Worm (Caenorhabditis elegans) whole organism, young adult: ENCODE measurements around the gene Y50D4C.5.
A peak's percentile ranks its signal among the peaks of the same experiment; 100 is the strongest.

Source experiments
- F10E7.11 ChIP-seq: sonication (generic microtip); optimal IDR thresholded peaks from 2 replicates; lab custom pipeline; 2017; ENCODE audit warnings: mild to moderate bottlenecking, missing genetic modification characterization, moderate library complexity, missing compliant biosample characterization
- F22D6.2 ChIP-seq: sonication (generic microtip); optimal IDR thresholded peaks from 2 replicates; lab custom pipeline; 2016; ENCODE audit warnings: mild to moderate bottlenecking, missing genetic modification characterization, missing compliant biosample characterization
- F57A8.1 ChIP-seq: fragments of 200-800 bp; sonication (Bioruptor generic); optimal IDR thresholded peaks from 2 replicates; lab custom pipeline; 2018; ENCODE audit warnings: mild to moderate bottlenecking, missing genetic modification characterization, moderate library complexity, missing compliant biosample characterization
- K12H6.12 ChIP-seq: fragments of 200-800 bp; sonication (Bioruptor generic); optimal IDR thresholded peaks from 2 replicates; lab custom pipeline; 2018; ENCODE audit warnings: mild to moderate bottlenecking, missing genetic modification characterization, missing compliant biosample characterization
- T26A5.8 ChIP-seq: sonication (generic microtip); optimal IDR thresholded peaks from 2 replicates; lab custom pipeline; 2016; ENCODE audit warnings: missing genetic modification characterization, missing compliant biosample characterization
- Y67H2A.10 ChIP-seq: fragments of 200-800 bp; sonication (Bioruptor generic); conservative IDR thresholded peaks from 2 replicates; pipeline ENCODE4 v1.3.6; 2022; ENCODE audit warnings: missing genetic modification reagents, missing genetic modification characterization, missing compliant biosample characterization
- Y79H2A.3 ChIP-seq: fragments of 200-800 bp; sonication (Bioruptor generic); conservative IDR thresholded peaks from 2 replicates; pipeline ENCODE4 v1.3.6; 2022; ENCODE audit warnings: missing genetic modification reagents, missing genetic modification characterization, missing compliant biosample characterization
- ZK185.1 ChIP-seq: sonication (generic microtip); optimal IDR thresholded peaks from 2 replicates; lab custom pipeline; 2016; ENCODE audit warnings: mild to moderate bottlenecking, missing genetic modification characterization, missing compliant biosample characterization; ENCODE audit not compliant: poor library complexity, severe bottlenecking
- ama-1 ChIP-seq, 3 experiments: fragments of 150-350 bp in 1 of 3; sonication (generic microtip) in 2 of 3; optimal IDR thresholded peaks; 2 replicates each; lab custom pipeline; 2014 to 2018; ENCODE audit warnings: missing biosample characterization in 2 of 3, missing genetic modification characterization in 2 of 3, missing genetic modification reagents in 2 of 3
- athp-1 ChIP-seq: sonication (generic microtip); optimal IDR thresholded peaks from 2 replicates; lab custom pipeline; 2017; ENCODE audit warnings: mild to moderate bottlenecking, missing genetic modification characterization, missing compliant biosample characterization
- attf-5 ChIP-seq: fragments of 200-800 bp; sonication (Bioruptor generic); optimal IDR thresholded peaks from 2 replicates; lab custom pipeline; 2018; ENCODE audit warnings: mild to moderate bottlenecking, missing genetic modification characterization, missing compliant biosample characterization
- cebp-2 ChIP-seq: fragments of 200-800 bp; sonication (Bioruptor generic); IDR thresholded peaks from 2 replicates; pipeline ENCODE4 v1.3.6; 2022; ENCODE audit warnings: missing genetic modification characterization, missing compliant biosample characterization
- ceh-100 ChIP-seq: fragments of 200-800 bp; sonication (Bioruptor generic); IDR thresholded peaks from 2 replicates; pipeline ENCODE4 v1.3.6; 2022; ENCODE audit warnings: missing genetic modification reagents, missing genetic modification characterization, missing compliant biosample characterization
- ceh-91 ChIP-seq: fragments of 200-800 bp; sonication (Bioruptor generic); IDR thresholded peaks from 2 replicates; pipeline ENCODE4 v1.3.6; 2022; ENCODE audit warnings: missing genetic modification reagents, missing genetic modification characterization, missing compliant biosample characterization
- dpff-1 ChIP-seq: sonication (generic microtip); optimal IDR thresholded peaks from 2 replicates; lab custom pipeline; 2017; ENCODE audit warnings: mild to moderate bottlenecking, missing genetic modification characterization, missing compliant biosample characterization
- efl-1 ChIP-seq: fragments of 150-350 bp; optimal IDR thresholded peaks from 2 replicates; lab custom pipeline; 2014; ENCODE audit warnings: missing biosample characterization, missing genetic modification reagents, missing genetic modification characterization
- egl-44 ChIP-seq: fragments of 200-800 bp; sonication (Bioruptor generic); IDR thresholded peaks from 2 replicates; pipeline ENCODE4 v1.3.6; 2022; ENCODE audit warnings: missing genetic modification reagents, missing genetic modification characterization, missing compliant biosample characterization
- fkh-3 ChIP-seq: sonication (generic microtip); optimal IDR thresholded peaks from 2 replicates; lab custom pipeline; 2016; ENCODE audit warnings: mild to moderate bottlenecking, missing genetic modification characterization, missing compliant biosample characterization
- him-1 ChIP-seq: sonication (generic microtip); optimal IDR thresholded peaks from 2 replicates; lab custom pipeline; 2016; ENCODE audit warnings: missing genotype, missing genetic modification reagents, missing genetic modification characterization, missing compliant biosample characterization
- hmg-1.2 ChIP-seq: fragments of 200-800 bp; sonication (Bioruptor generic); IDR thresholded peaks from 2 replicates; pipeline ENCODE4 v1.3.6; 2022; ENCODE audit warnings: missing genetic modification reagents, missing genetic modification characterization, missing compliant biosample characterization
- hrde-1 ChIP-seq: sonication (generic microtip); optimal IDR thresholded peaks from 2 replicates; lab custom pipeline; 2016; ENCODE audit warnings: missing genetic modification characterization, mild to moderate bottlenecking, missing compliant biosample characterization, moderate library complexity, missing genotype, missing genetic modification reagents, borderline replicate concordance
- hsf-1 ChIP-seq: fragments of 200-800 bp; sonication (Bioruptor generic); IDR thresholded peaks from 2 replicates; pipeline ENCODE4 v1.3.6; 2022; ENCODE audit warnings: missing genetic modification reagents, missing genetic modification characterization, missing compliant biosample characterization
- let-607 ChIP-seq, 2 experiments: fragments of 200-800 bp in 1 of 2; sonication (Bioruptor generic) in 1 of 2; sonication (generic microtip) in 1 of 2; optimal IDR thresholded peaks; 2 replicates each; lab custom pipeline; 2016 to 2018; ENCODE audit warnings: mild to moderate bottlenecking in 2 of 2, missing compliant biosample characterization in 2 of 2, missing genetic modification characterization in 2 of 2, moderate library complexity in 2 of 2, missing genotype in 1 of 2
- lin-35 ChIP-seq, 3 experiments: fragments of 150-350 bp in 2 of 3; sonication (generic microtip) in 1 of 3; optimal IDR thresholded peaks; 2 replicates each; lab custom pipeline; 2014 to 2018; ENCODE audit warnings: missing biosample characterization in 3 of 3, missing genetic modification characterization in 3 of 3, missing genetic modification reagents in 3 of 3
- lin-54 ChIP-seq: fragments of 200-800 bp; sonication (Bioruptor generic); optimal IDR thresholded peaks from 2 replicates; lab custom pipeline; 2018; ENCODE audit warnings: mild to moderate bottlenecking, missing genetic modification characterization, missing compliant biosample characterization
- lir-1 ChIP-seq: fragments of 200-800 bp; sonication (Bioruptor generic); conservative IDR thresholded peaks from 2 replicates; pipeline ENCODE4 v1.3.6; 2022; ENCODE audit warnings: missing genetic modification reagents, missing genetic modification characterization, missing compliant biosample characterization
- mel-28 ChIP-seq: sonication (generic microtip); optimal IDR thresholded peaks from 2 replicates; lab custom pipeline; 2016; ENCODE audit warnings: borderline replicate concordance, mild to moderate bottlenecking, missing genetic modification characterization, missing compliant biosample characterization
- mes-4 ChIP-seq: sonication (generic microtip); optimal IDR thresholded peaks from 2 replicates; lab custom pipeline; 2016; ENCODE audit warnings: missing genotype, missing genetic modification characterization, missing compliant biosample characterization
- nhr-120 ChIP-seq: fragments of 200-800 bp; sonication (Bioruptor generic); IDR thresholded peaks from 2 replicates; pipeline ENCODE4 v1.3.6; 2022; ENCODE audit warnings: missing genetic modification characterization, missing compliant biosample characterization
- nhr-80 ChIP-seq: sonication (generic microtip); optimal IDR thresholded peaks from 2 replicates; lab custom pipeline; 2016; ENCODE audit warnings: missing genetic modification characterization, missing compliant biosample characterization
- nhr-90 ChIP-seq: sonication (generic microtip); optimal IDR thresholded peaks from 2 replicates; lab custom pipeline; 2016; ENCODE audit warnings: missing genotype, mild to moderate bottlenecking, missing genetic modification characterization, missing compliant biosample characterization
- rcor-1 ChIP-seq: fragments of 200-800 bp; sonication (Bioruptor generic); IDR thresholded peaks from 2 replicates; pipeline ENCODE4 v1.3.6; 2022; ENCODE audit warnings: missing genetic modification reagents, missing genetic modification characterization, missing compliant biosample characterization
- rec-8 ChIP-seq, 2 experiments: sonication (generic microtip); optimal IDR thresholded peaks; 2 replicates each; lab custom pipeline; 2016; ENCODE audit warnings: mild to moderate bottlenecking in 2 of 2, missing genetic modification characterization in 2 of 2, missing genetic modification reagents in 2 of 2, missing genotype in 2 of 2, missing biosample characterization in 1 of 2, missing compliant biosample characterization in 1 of 2, moderate library complexity in 1 of 2
- sdz-38 ChIP-seq: sonication (generic microtip); optimal IDR thresholded peaks from 2 replicates; lab custom pipeline; 2016; ENCODE audit warnings: missing genotype, missing genetic modification characterization, missing compliant biosample characterization
- snpc-4 ChIP-seq, 5 experiments: fragments of 150-350 bp in 1 of 5; sonication (generic microtip) in 4 of 5; optimal IDR thresholded peaks; 2 replicates each; lab custom pipeline; 2014 to 2018; ENCODE audit warnings: missing genetic modification characterization in 5 of 5, missing biosample characterization in 3 of 5, antibody characterized with exemption in 2 of 5, mild to moderate bottlenecking in 2 of 5, missing compliant biosample characterization in 2 of 5, missing genotype in 2 of 5, moderate library complexity in 2 of 5, missing genetic modification reagents in 1 of 5
- tbp1 ChIP-seq: fragments of 200-800 bp; sonication (Bioruptor generic); optimal IDR thresholded peaks from 2 replicates; lab custom pipeline; 2018; ENCODE audit warnings: mild to moderate bottlenecking, missing genetic modification characterization, missing compliant biosample characterization
- tbx-9 ChIP-seq: sonication (generic microtip); optimal IDR thresholded peaks from 2 replicates; lab custom pipeline; 2016; ENCODE audit warnings: borderline replicate concordance, missing genetic modification characterization, inconsistent platforms, missing compliant biosample characterization
- tlf-1 ChIP-seq: fragments of 200-800 bp; sonication (Bioruptor generic); optimal IDR thresholded peaks from 2 replicates; lab custom pipeline; 2018; ENCODE audit warnings: mild to moderate bottlenecking, missing genetic modification characterization, missing compliant biosample characterization
- unc-130 ChIP-seq: sonication (generic microtip); optimal IDR thresholded peaks from 2 replicates; lab custom pipeline; 2016; ENCODE audit warnings: missing genetic modification reagents, missing genetic modification characterization, missing compliant biosample characterization
- unc-62 ChIP-seq: fragments of 150-350 bp; optimal IDR thresholded peaks from 2 replicates; lab custom pipeline; 2014; ENCODE audit warnings: missing biosample characterization, missing genetic modification reagents, missing genetic modification characterization
- ztf-18 ChIP-seq: sonication (generic microtip); optimal IDR thresholded peaks from 2 replicates; lab custom pipeline; 2016; ENCODE audit warnings: missing genotype, mild to moderate bottlenecking, missing genetic modification characterization, missing compliant biosample characterization
- ztf-26 ChIP-seq: sonication (generic microtip); optimal IDR thresholded peaks from 2 replicates; lab custom pipeline; 2017; ENCODE audit warnings: missing genetic modification characterization, missing compliant biosample characterization
- ztf-3 ChIP-seq: fragments of 200-800 bp; sonication (Bioruptor generic); optimal IDR thresholded peaks from 2 replicates; lab custom pipeline; 2018; ENCODE audit warnings: mild to moderate bottlenecking, missing genetic modification characterization, missing compliant biosample characterization

Y50D4C.5 gene

ce11 chrV:969005-969562 lies 34.5 kb downstream of the Y50D4C.5 start (continued):
- TF ChIP-seq tlf-1 (GFP tag; lab: Kevin White, UChicago) = no peak
- TF ChIP-seq mes-4 (tag; lab: Kevin White, UChicago) = no peak
- TF ChIP-seq cebp-2 (GFP tag; lab: Robert Waterston, UW) = no peak
- no peak for TF ChIP-seq him-1 (tag; lab: Kevin White, UChicago)
- TF ChIP-seq ztf-18 (tag; lab: Kevin White, UChicago) = no peak
- TF ChIP-seq attf-5 (GFP tag; lab: Kevin White, UChicago) = no peak
- no peak for TF ChIP-seq fkh-3 (tag; lab: Kevin White, UChicago)
- TF ChIP-seq snpc-4 (GFP tag; optimal IDR thresholded peaks at IDR 0.05; lab: Kevin White, UChicago) = no peak
- TF ChIP-seq snpc-4 (tag; optimal IDR thresholded peaks at IDR 0.05; lab: Kevin White, UChicago) = peak in 1 of 4 experiments; percentile 16
- TF ChIP-seq efl-1 (GFP tag; lab: Kevin White, UChicago) = peak; percentile 29
- no peak for TF ChIP-seq tbx-9 (tag; lab: Kevin White, UChicago)
- no peak for TF ChIP-seq F10E7.11 (tag; lab: Kevin White, UChicago)
- no peak for TF ChIP-seq lir-1 (GFP tag; lab: Robert Waterston, UW)
- TF ChIP-seq lin-54 = peak; percentile 77
- no peak for TF ChIP-seq ceh-100 (GFP tag; lab: Robert Waterston, UW)
- no peak for TF ChIP-seq K12H6.12 (tag; lab: Kevin White, UChicago)
- peak; percentile 65 for TF ChIP-seq unc-130 (GFP tag; lab: Kevin White, UChicago)
- TF ChIP-seq rec-8 (tag; optimal IDR thresholded peaks at IDR 0.05; lab: Kevin White, UChicago) = no peak
- TF ChIP-seq Y67H2A.10 = no peak
- TF ChIP-seq let-607 (tag; optimal IDR thresholded peaks at IDR 0.05; lab: Kevin White, UChicago) = no peak
- no peak for TF ChIP-seq athp-1 (tag; lab: Kevin White, UChicago)
- no peak for TF ChIP-seq rcor-1 (GFP tag; lab: Robert Waterston, UW)
- TF ChIP-seq ama-1 (optimal IDR thresholded peaks at IDR 0.05; lab: Kevin White, UChicago) = no peak
- no peak for TF ChIP-seq ama-1 (GFP tag; optimal IDR thresholded peaks at IDR 0.05; lab: Kevin White, UChicago)

- TF ChIP-seq tbp1 (GFP tag; lab: Kevin White, UChicago) (no peak), F57A8.1 (no peak), mel-28 (tag; lab: Kevin White, UChicago) (no peak), attf-5 (GFP tag; lab: Kevin White, UChicago) (no peak), hmg-1.2 (GFP tag; lab: Robert Waterston, UW) (peak; percentile 74; the same call in 1 of the 2 replicates)
- TF ChIP-seq, all 124 proteins: peak for 1
These were observed 37.4 kb downstream of the Y50D4C.5 start for ce11 chrV:966164-966563.

DNA sequence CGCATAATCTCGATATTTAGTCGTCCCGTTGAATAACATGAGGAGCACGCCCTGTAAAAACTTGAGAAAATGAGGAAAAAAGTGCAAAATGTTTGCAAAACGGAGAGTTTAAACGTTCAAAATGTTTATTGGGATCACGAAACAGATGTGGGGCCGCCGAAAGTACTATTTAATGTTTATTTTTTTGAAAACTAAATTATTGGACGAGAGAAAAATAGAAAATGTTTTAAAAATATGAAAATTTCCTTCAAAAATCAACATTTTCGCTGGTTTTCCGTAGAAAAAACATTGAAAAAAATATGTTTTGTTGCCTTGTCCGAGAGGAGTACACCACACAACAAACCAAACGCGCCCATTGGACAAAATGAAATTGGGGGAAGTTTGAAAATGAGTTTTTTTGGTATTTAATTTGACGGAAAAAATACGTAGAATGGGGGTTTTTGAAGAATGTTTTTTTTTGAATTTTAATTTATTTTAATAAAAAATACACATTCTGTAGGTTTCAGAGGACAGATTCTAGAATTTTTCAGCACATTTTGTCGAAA lies 38.7 kb downstream of the Y50D4C.5 start, which contains the start of gene sqv-6:
Gene sqv-6, minus strand, starts transcription at position 51 of the 545 bp plus-strand sequence.
- TF ChIP-seq T26A5.8 (tag; lab: Kevin White, UChicago) = no peak
- TF ChIP-seq lin-54 = peak; percentile 66
- TF ChIP-seq hsf-1 (GFP tag; lab: Robert Waterston, UW) = no peak
- peak; percentile 19 for TF ChIP-seq efl-1 (GFP tag; lab: Kevin White, UChicago)
- no peak for TF ChIP-seq nhr-120 (GFP tag; lab: Robert Waterston, UW)
- TF ChIP-seq F22D6.2 (tag; lab: Kevin White, UChicago) = no peak
- TF ChIP-seq ceh-91 (GFP tag; lab: Robert Waterston, UW) = no peak
- TF ChIP-seq ztf-3 (GFP tag; lab: Kevin White, UChicago) = no peak
- no peak for TF ChIP-seq ztf-26
- TF ChIP-seq unc-62 (GFP tag; lab: Kevin White, UChicago) = no peak
- TF ChIP-seq hrde-1 (tag; lab: Kevin White, UChicago) = no peak
- peak in 1 of 3 experiments; percentile 73 for TF ChIP-seq lin-35 (GFP tag; optimal IDR thresholded peaks at IDR 0.05; lab: Kevin White, UChicago)
- no peak for TF ChIP-seq sdz-38 (tag; lab: Kevin White, UChicago)
- TF ChIP-seq egl-44 (GFP tag; lab: Robert Waterston, UW) = no peak
- TF ChIP-seq dpff-1 (tag; lab: Kevin White, UChicago) = no peak
- no peak for TF ChIP-seq ZK185.1
- no peak for TF ChIP-seq nhr-90 (tag; lab: Kevin White, UChicago)
- TF ChIP-seq ama-1 (optimal IDR thresholded peaks at IDR 0.05; lab: Kevin White, UChicago) = no peak
- TF ChIP-seq ama-1 (GFP tag; optimal IDR thresholded peaks at IDR 0.05; lab: Kevin White, UChicago) = no peak
- no peak for TF ChIP-seq tbx-9 (tag; lab: Kevin White, UChicago)
- no peak for TF ChIP-seq nhr-80 (tag; lab: Kevin White, UChicago)
- TF ChIP-seq Y79H2A.3 (GFP tag; lab: Robert Waterston, UW) = no peak
